Fruit fly (Drosophila melanogaster) whole organism, adult: ENCODE measurements around the gene Pomp.
A peak's percentile ranks its signal among the peaks of the same experiment; 100 is the strongest.

ENCODE experiments used
- CG12768 ChIP-seq: fragments of 200-800 bp; sonication (Bioruptor generic); optimal IDR thresholded peaks from 2 replicates; lab custom pipeline; 2017; ENCODE audit warnings: missing biosample characterization, missing genetic modification characterization, mild to moderate bottlenecking, moderate library complexity, missing genetic modification reagents
- Crg-1 ChIP-seq: fragments of 200-800 bp; sonication (Bioruptor generic); optimal IDR thresholded peaks from 2 replicates; lab custom pipeline; 2016; ENCODE audit warnings: missing biosample characterization, missing genetic modification characterization
- cic ChIP-seq: fragments of 200-800 bp; sonication (Bioruptor generic); optimal IDR thresholded peaks from 2 replicates; lab custom pipeline; 2017; ENCODE audit warnings: missing biosample characterization, mild to moderate bottlenecking, missing genetic modification characterization, moderate library complexity
- pad ChIP-seq: fragments of 200-800 bp; sonication (Bioruptor generic); optimal IDR thresholded peaks from 3 replicates; lab custom pipeline; 2017; ENCODE audit warnings: missing biosample characterization, missing genetic modification characterization, mild to moderate bottlenecking, moderate library complexity, missing genetic modification reagents

DNA sequence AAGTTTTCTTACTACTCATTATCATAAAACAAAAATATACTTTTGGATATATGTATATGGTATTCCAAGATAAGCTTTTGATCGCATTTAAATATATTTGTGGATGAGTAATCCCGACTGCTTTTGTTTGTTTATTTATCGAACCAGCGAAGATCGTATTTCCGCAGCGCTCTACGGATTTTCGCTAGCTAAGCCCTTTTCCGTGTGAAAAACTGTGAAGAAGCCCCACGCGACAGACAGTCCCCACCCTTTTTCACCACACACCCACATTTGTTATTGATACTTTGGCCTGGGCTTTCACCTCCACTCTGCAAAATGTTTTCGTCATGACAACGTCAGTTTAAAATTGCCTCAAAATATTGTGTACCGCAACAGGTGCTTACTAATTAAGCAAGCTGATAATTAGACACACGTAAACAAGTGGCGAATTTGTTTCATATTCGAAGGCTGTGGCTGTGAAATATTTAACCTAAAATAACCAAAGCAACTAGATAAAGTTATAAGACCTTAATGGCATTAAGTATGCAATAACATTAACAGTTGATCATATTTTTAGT, 5.6 kb downstream of the Pomp start:
- TF ChIP-seq Crg-1 (GFP tag; lab: Kevin White, UChicago): no peak
- no peak for TF ChIP-seq cic (GFP tag; lab: Kevin White, UChicago)
- TF ChIP-seq CG12768 (GFP tag; lab: Kevin White, UChicago): peak; percentile 62
- TF ChIP-seq pad: no peak
